Worm (Caenorhabditis elegans) whole organism, L4 larva: ENCODE measurements around the gene F44F4.10.

ENCODE experiments used
- F10B5.3 ChIP-seq: sonication (generic microtip); optimal IDR thresholded peaks from 2 replicates; lab custom pipeline; 2016; ENCODE audit warnings: mild to moderate bottlenecking, missing genetic modification characterization, missing compliant biosample characterization
- F26F4.8 ChIP-seq: fragments of 200-800 bp; sonication (Bioruptor generic); conservative IDR thresholded peaks from 2 replicates; pipeline ENCODE4 v1.3.6; 2022; ENCODE audit warnings: missing genetic modification characterization, missing compliant biosample characterization
- F37D6.2 ChIP-seq: sonication (generic microtip); optimal IDR thresholded peaks from 2 replicates; lab custom pipeline; 2016; ENCODE audit warnings: mild to moderate bottlenecking, missing genetic modification characterization, missing compliant biosample characterization
- F44E2.7 ChIP-seq: fragments of 200-800 bp; sonication (Bioruptor generic); IDR thresholded peaks from 2 replicates; pipeline ENCODE4 v2.1.2; 2022; ENCODE audit warnings: missing genetic modification characterization, missing compliant biosample characterization
- R02D3.7 ChIP-seq: fragments of 150-350 bp; sonication (generic microtip); optimal IDR thresholded peaks from 3 replicates; lab custom pipeline; 2014; ENCODE audit warnings: missing biosample characterization, missing genetic modification characterization
- aha-1 ChIP-seq: fragments of 150-350 bp; peaks from one replicate; lab custom pipeline; 2014; ENCODE audit warnings: missing biosample characterization, missing genetic modification characterization
- ama-1 ChIP-seq: fragments of 150-350 bp; optimal IDR thresholded peaks from 2 replicates; lab custom pipeline; 2014; ENCODE audit warnings: inconsistent platforms, mixed read lengths
- ceh-20 ChIP-seq: fragments of 200-800 bp; sonication (Bioruptor generic); IDR thresholded peaks from 2 replicates; pipeline ENCODE4 v1.3.6; 2022; ENCODE audit warnings: missing genetic modification reagents, missing genetic modification characterization, missing compliant biosample characterization
- ceh-28 ChIP-seq: fragments of 150-350 bp; optimal IDR thresholded peaks from 2 replicates; lab custom pipeline; 2014; ENCODE audit warnings: missing biosample characterization, missing genetic modification reagents, missing genetic modification characterization
- ceh-32 ChIP-seq: sonication (generic microtip); optimal IDR thresholded peaks from 2 replicates; lab custom pipeline; 2016; ENCODE audit warnings: mild to moderate bottlenecking, missing genetic modification characterization, missing compliant biosample characterization; ENCODE audit not compliant: poor library complexity
- ceh-44 ChIP-seq: fragments of 200-800 bp; sonication (Bioruptor generic); IDR thresholded peaks from 2 replicates; pipeline ENCODE4 v1.3.6; 2022; ENCODE audit warnings: missing genetic modification reagents, missing genetic modification characterization, missing compliant biosample characterization
- ces-1 ChIP-seq: fragments of 150-350 bp; sonication (generic microtip); optimal IDR thresholded peaks from 4 replicates; lab custom pipeline; 2014; ENCODE audit warnings: missing biosample characterization, missing genetic modification reagents, missing genetic modification characterization
- cey-2 ChIP-seq: sonication (generic microtip); optimal IDR thresholded peaks from 3 replicates; lab custom pipeline; 2017; ENCODE audit warnings: missing genetic modification characterization, mild to moderate bottlenecking, missing compliant biosample characterization, antibody characterized with exemption, borderline replicate concordance; ENCODE audit not compliant: insufficient read depth
- ctbp-1 ChIP-seq: fragments of 200-800 bp; sonication (Bioruptor generic); IDR thresholded peaks from 2 replicates; pipeline ENCODE4 v1.3.6; 2022; ENCODE audit warnings: missing genetic modification reagents, missing genetic modification characterization, missing compliant biosample characterization
- dmd-8 ChIP-seq: fragments of 200-800 bp; sonication (Bioruptor generic); IDR thresholded peaks from 2 replicates; pipeline ENCODE4 v1.3.6; 2022; ENCODE audit warnings: missing genetic modification characterization, missing compliant biosample characterization
- dpl-1 ChIP-seq: fragments of 150-350 bp; optimal IDR thresholded peaks from 2 replicates; lab custom pipeline; 2014; ENCODE audit warnings: missing biosample characterization, missing genetic modification reagents, missing genetic modification characterization
- dve-1 ChIP-seq: sonication (generic microtip); optimal IDR thresholded peaks from 2 replicates; lab custom pipeline; 2017; ENCODE audit warnings: antibody characterized with exemption, mild to moderate bottlenecking, missing genetic modification characterization, missing compliant biosample characterization; ENCODE audit not compliant: insufficient read depth
- egl-27 ChIP-seq: sonication (generic microtip); optimal IDR thresholded peaks from 3 replicates; lab custom pipeline; 2017; ENCODE audit warnings: missing biosample characterization, missing genetic modification reagents, missing genetic modification characterization
- fos-1 ChIP-seq: fragments of 150-350 bp; optimal IDR thresholded peaks from 2 replicates; lab custom pipeline; 2014; ENCODE audit warnings: missing biosample characterization, missing genetic modification characterization
- hif-1 ChIP-seq, 2 experiments: sonication (generic microtip); optimal IDR thresholded peaks; 2 replicates each; lab custom pipeline; 2016 to 2017; ENCODE audit warnings: missing compliant biosample characterization in 2 of 2, missing genetic modification characterization in 2 of 2, missing genetic modification reagents in 2 of 2, missing genotype in 2 of 2, mild to moderate bottlenecking in 1 of 2
- hlh-11 ChIP-seq: fragments of 200-800 bp; sonication (Bioruptor generic); optimal IDR thresholded peaks from 2 replicates; lab custom pipeline; 2018; ENCODE audit warnings: mild to moderate bottlenecking, missing genetic modification characterization, missing compliant biosample characterization
- hlh-30 ChIP-seq: sonication (generic microtip); optimal IDR thresholded peaks from 2 replicates; lab custom pipeline; 2017; ENCODE audit warnings: antibody characterized with exemption, mild to moderate bottlenecking, missing genetic modification characterization, missing compliant biosample characterization; ENCODE audit not compliant: insufficient read depth
- hmg-1.1 ChIP-seq: fragments of 200-800 bp; sonication (Bioruptor generic); IDR thresholded peaks from 2 replicates; pipeline ENCODE4 v1.3.6; 2022; ENCODE audit warnings: missing genetic modification reagents, missing genetic modification characterization, missing compliant biosample characterization
- lim-7 ChIP-seq: fragments of 200-800 bp; sonication (Bioruptor generic); IDR thresholded peaks from 2 replicates; pipeline ENCODE4 v1.3.6; 2022; ENCODE audit warnings: missing genetic modification characterization, missing compliant biosample characterization
- lin-13 ChIP-seq: fragments of 150-350 bp; optimal IDR thresholded peaks from 2 replicates; lab custom pipeline; 2014; ENCODE audit warnings: missing biosample characterization, missing genetic modification reagents, missing genetic modification characterization
- lin-38 ChIP-seq: fragments of 200-800 bp; sonication (Bioruptor generic); IDR thresholded peaks from 2 replicates; pipeline ENCODE4 v1.3.6; 2022; ENCODE audit warnings: missing genetic modification reagents, missing genetic modification characterization, missing compliant biosample characterization
- lin-39 ChIP-seq: fragments of 150-350 bp; optimal IDR thresholded peaks from 2 replicates; lab custom pipeline; 2014; ENCODE audit warnings: missing biosample characterization, missing genetic modification reagents, missing genetic modification characterization
- lir-3 ChIP-seq: sonication (generic microtip); optimal IDR thresholded peaks from 2 replicates; lab custom pipeline; 2016; ENCODE audit warnings: mild to moderate bottlenecking, missing genetic modification characterization, missing compliant biosample characterization
- mdl-1 ChIP-seq, 2 experiments: fragments of 150-350 bp in 1 of 2; sonication (generic microtip) in 1 of 2; optimal IDR thresholded peaks; 2 replicates each; lab custom pipeline; 2014 to 2017; ENCODE audit warnings: missing biosample characterization in 2 of 2, missing genetic modification characterization in 2 of 2
- mep-1 ChIP-seq: fragments of 150-350 bp; sonication (generic microtip); optimal IDR thresholded peaks from 3 replicates; lab custom pipeline; 2014; ENCODE audit warnings: missing biosample characterization, missing genetic modification characterization
- nhr-111 ChIP-seq: fragments of 200-800 bp; sonication (Bioruptor generic); optimal IDR thresholded peaks from 2 replicates; lab custom pipeline; 2018; ENCODE audit warnings: mild to moderate bottlenecking, missing genetic modification characterization, missing compliant biosample characterization
- nhr-28 ChIP-seq: fragments of 150-350 bp; optimal IDR thresholded peaks from 2 replicates; lab custom pipeline; 2014; ENCODE audit warnings: missing biosample characterization, missing genetic modification characterization
- nhr-6 ChIP-seq: fragments of 150-350 bp; optimal IDR thresholded peaks from 2 replicates; lab custom pipeline; 2014; ENCODE audit warnings: missing biosample characterization, missing genetic modification characterization
- nhr-76 ChIP-seq: fragments of 150-350 bp; optimal IDR thresholded peaks from 2 replicates; lab custom pipeline; 2014; ENCODE audit warnings: missing biosample characterization, missing genetic modification characterization
- nhr-77 ChIP-seq: fragments of 150-350 bp; optimal IDR thresholded peaks from 2 replicates; lab custom pipeline; 2014; ENCODE audit warnings: missing biosample characterization, missing genetic modification characterization
- pqm-1 ChIP-seq: sonication (generic microtip); optimal IDR thresholded peaks from 2 replicates; lab custom pipeline; 2017; ENCODE audit warnings: missing biosample characterization, missing genetic modification characterization
- sdz-12 ChIP-seq: fragments of 200-800 bp; sonication (Bioruptor generic); optimal IDR thresholded peaks from 2 replicates; lab custom pipeline; 2018; ENCODE audit warnings: mild to moderate bottlenecking, missing genetic modification characterization, missing compliant biosample characterization
- set-16 ChIP-seq: fragments of 200-800 bp; sonication (Bioruptor generic); IDR thresholded peaks from 2 replicates; pipeline ENCODE4 v1.3.6; 2022; ENCODE audit warnings: missing genetic modification reagents, missing genetic modification characterization, missing compliant biosample characterization
- skn-1 ChIP-seq: fragments of 150-350 bp; optimal IDR thresholded peaks from 2 replicates; lab custom pipeline; 2014; ENCODE audit warnings: missing biosample characterization, missing genetic modification characterization
- spr-1 ChIP-seq: sonication (generic microtip); optimal IDR thresholded peaks from 2 replicates; lab custom pipeline; 2016; ENCODE audit warnings: mild to moderate bottlenecking, missing genetic modification characterization, missing compliant biosample characterization
- tra-1 ChIP-seq: fragments of 200-800 bp; sonication (Bioruptor generic); IDR thresholded peaks from 2 replicates; pipeline ENCODE4 v1.3.6; 2022; ENCODE audit warnings: missing genetic modification reagents, missing genetic modification characterization, missing compliant biosample characterization
- unc-130 ChIP-seq: sonication (generic microtip); optimal IDR thresholded peaks from 2 replicates; lab custom pipeline; 2016; ENCODE audit warnings: missing genetic modification reagents, missing genetic modification characterization, missing compliant biosample characterization
- unc-62 ChIP-seq, 3 experiments: fragments of 150-350 bp in 1 of 3; sonication (generic microtip); optimal IDR thresholded peaks in 2 of 3; peaks in 1 of 3; 1 replicate in 1 of 3; 2 replicates in 2 of 3; lab custom pipeline; 2014 to 2017; ENCODE audit warnings: missing biosample characterization in 3 of 3, missing genetic modification characterization in 3 of 3, missing genetic modification reagents in 3 of 3, missing genotype in 1 of 3
- vab-7 ChIP-seq: fragments of 200-800 bp; sonication (Bioruptor generic); IDR thresholded peaks from 2 replicates; pipeline ENCODE4 v1.3.6; 2022; ENCODE audit warnings: missing genetic modification reagents, missing genetic modification characterization, missing compliant biosample characterization
- zip-11 ChIP-seq: fragments of 200-800 bp; sonication (Bioruptor generic); IDR thresholded peaks from 2 replicates; pipeline ENCODE4 v1.3.6; 2022; ENCODE audit warnings: missing genetic modification characterization, missing compliant biosample characterization
- ztf-7 ChIP-seq: fragments of 150-350 bp; optimal IDR thresholded peaks from 2 replicates; lab custom pipeline; 2014; ENCODE audit warnings: missing biosample characterization, missing genetic modification characterization

Gene F44F4.10

DNA sequence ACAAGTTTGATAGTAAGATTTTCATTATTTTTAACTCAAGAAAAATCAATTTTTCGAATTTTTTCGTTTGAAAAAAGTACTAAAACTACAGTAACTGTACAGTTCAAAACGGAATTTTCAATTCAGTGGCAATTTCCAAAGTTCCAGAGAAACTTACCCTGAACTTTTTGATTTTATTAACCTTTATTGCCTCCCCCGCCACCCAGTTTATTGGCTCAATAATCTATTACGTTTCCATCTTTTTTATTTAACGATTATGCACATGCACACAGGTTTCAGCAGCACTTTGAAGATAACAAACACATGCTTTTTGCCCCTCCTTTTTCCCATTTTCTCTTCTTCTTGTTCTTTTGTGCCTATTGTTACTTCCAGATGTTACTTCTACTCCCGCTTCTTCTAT, 36.4 kb downstream of the F44F4.10 start, which contains the start of gene lurp-1:
Gene lurp-1, plus strand, starts transcription at position 301 of the 400 bp plus-strand sequence.
- TF ChIP-seq unc-62 (GFP tag; optimal IDR thresholded peaks at IDR 0.05 in 1 of 2; lab: Kevin White, UChicago) (peak in 1 of 2 experiments; percentile 41), unc-62 (tag; optimal IDR thresholded peaks at IDR 0.05; lab: Kevin White, UChicago) (no peak), fos-1 (tag; lab: Kevin White, UChicago) (no peak), hmg-1.1 (no peak), skn-1 (tag; lab: Kevin White, UChicago) (no peak), zip-11 (GFP tag; lab: Robert Waterston, UW) (no peak), lin-39 (tag; lab: Kevin White, UChicago) (no peak), pqm-1 (tag; lab: Kevin White, UChicago) (peak; percentile 13), lir-3 (tag; lab: Kevin White, UChicago) (no peak), F10B5.3 (tag; lab: Kevin White, UChicago) (no peak)

- TF ChIP-seq F10B5.3 (tag; lab: Kevin White, UChicago), result no peak
- no peak for TF ChIP-seq tra-1 (GFP tag; lab: Robert Waterston, UW)
- no peak for TF ChIP-seq lim-7
- TF ChIP-seq lin-38 (GFP tag; lab: Robert Waterston, UW), result 0 out of 2 replicates have a peak, but pooled peaks have one; percentile 10
Observed at ce11 chrII:10873631-10874030, 43.4 kb downstream of the F44F4.10 start, which contains the start of gene orc-2. orc-2 (plus strand) TSS chrII:10873931.

ce11 chrII:10872541-10872940, 44.5 kb downstream of the F44F4.10 start, which contains the start of the genes cyn-4 and copz-1:
cyn-4 (minus strand) TSS chrII:10872611.
copz-1 (plus strand) TSS chrII:10872879.
- TF ChIP-seq ceh-44 (GFP tag; lab: Robert Waterston, UW) (0 out of 2 replicates have a peak, but pooled peaks have one; percentile 30), ceh-32 (tag; lab: Kevin White, UChicago) (no peak), egl-27 (tag; lab: Kevin White, UChicago) (no peak), hif-1 (tag; optimal IDR thresholded peaks at IDR 0.05; lab: Kevin White, UChicago) (peak in 1 of 2 experiments; percentile 88), ces-1 (GFP tag; lab: Kevin White, UChicago) (peak; percentile 0), dmd-8 (GFP tag; lab: Robert Waterston, UW) (no peak), ceh-20 (GFP tag; lab: Robert Waterston, UW) (no peak), ztf-7 (tag; lab: Kevin White, UChicago) (no peak), aha-1 (peak; percentile 81), skn-1 (tag; lab: Kevin White, UChicago) (no peak), ctbp-1 (GFP tag; lab: Robert Waterston, UW) (no peak), hmg-1.1 (0 out of 2 replicates have a peak, but pooled peaks have one; percentile 36), nhr-28 (tag; lab: Kevin White, UChicago) (peak; percentile 50), hlh-11 (tag; lab: Kevin White, UChicago) (peak; percentile 68), lin-13 (GFP tag; lab: Kevin White, UChicago) (peak; percentile 38), mdl-1 (tag; optimal IDR thresholded peaks at IDR 0.05; lab: Kevin White, UChicago) (no peak), cey-2 (no peak), F37D6.2 (tag; lab: Kevin White, UChicago) (peak; percentile 23), nhr-77 (tag; lab: Kevin White, UChicago) (peak; percentile 3), sdz-12 (GFP tag; lab: Kevin White, UChicago) (no peak), mep-1 (tag; lab: Kevin White, UChicago) (peak; percentile 57), spr-1 (peak; percentile 10), ama-1 (lab: Kevin White, UChicago) (no peak), dpl-1 (GFP tag; lab: Kevin White, UChicago) (peak; percentile 81), set-16 (GFP tag; lab: Robert Waterston, UW) (no peak), nhr-76 (tag; lab: Kevin White, UChicago) (no peak), nhr-111 (GFP tag; lab: Kevin White, UChicago) (no peak), vab-7 (GFP tag; lab: Robert Waterston, UW) (no peak), F26F4.8 (GFP tag; lab: Robert Waterston, UW) (no peak), ceh-28 (tag; lab: Kevin White, UChicago) (no peak), unc-130 (GFP tag; lab: Kevin White, UChicago) (peak; percentile 92), R02D3.7 (tag; lab: Kevin White, UChicago) (peak; percentile 92), F10B5.3 (tag; lab: Kevin White, UChicago) (no peak), hlh-30 (tag; lab: Kevin White, UChicago) (peak; percentile 80), F44E2.7 (GFP tag; lab: Robert Waterston, UW) (no peak), dve-1 (peak; percentile 70), nhr-6 (peak; percentile 66), pqm-1 (tag; lab: Kevin White, UChicago) (no peak)
